Fruit fly (Drosophila melanogaster) Kc167 (cell line): ENCODE measurements around the gene Cbp20.

Experiments used
- Myc ChIP-seq: fragments of >200 bp; optimal IDR thresholded peaks from 2 replicates; lab custom pipeline; 2017; ENCODE audit warnings: missing external identifiers
- h ChIP-seq: fragments of >200 bp; optimal IDR thresholded peaks from 3 replicates; lab custom pipeline; 2018; ENCODE audit warnings: missing external identifiers
- psq ChIP-seq: fragments of >200 bp; optimal IDR thresholded peaks from 2 replicates; lab custom pipeline; 2017; ENCODE audit warnings: missing external identifiers
- ttk ChIP-seq: sonication (Bioruptor generic); optimal IDR thresholded peaks from 2 replicates; lab custom pipeline; 2017; ENCODE audit warnings: missing external identifiers

DNA sequence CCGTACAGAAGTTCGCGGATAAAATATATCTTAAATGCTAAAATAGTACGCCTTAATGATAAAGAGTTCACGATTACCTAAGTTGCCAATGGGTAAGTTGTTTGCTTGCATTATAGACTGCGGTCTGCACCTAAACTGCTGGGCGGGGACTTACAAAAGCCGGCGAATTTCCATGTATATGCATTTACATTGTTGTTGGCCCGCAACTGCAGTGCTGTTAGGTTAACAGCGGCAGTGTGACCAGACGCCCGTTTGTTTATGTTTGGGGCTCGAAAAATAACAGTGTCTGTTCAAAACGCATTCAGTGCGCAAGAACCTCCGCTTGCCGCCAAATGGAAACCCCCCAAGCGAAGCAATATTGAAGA lies 35.4 kb downstream of the Cbp20 start:
- TF ChIP-seq Myc = no peak
- TF ChIP-seq psq (lab: Kevin White, UChicago) = no peak
- TF ChIP-seq h = no peak
- TF ChIP-seq ttk (lab: Kevin White, UChicago) = no peak
